Fruit fly (Drosophila melanogaster): ENCODE data around the gene enc.
A peak's percentile ranks its signal among the peaks of the same experiment; 100 is the strongest.

- TF ChIP-seq pan (optimal IDR thresholded peaks at IDR 0.05) (no peak), CG9705 (GFP tag; optimal IDR thresholded peaks at IDR 0.05) (no peak), lola (GFP tag; optimal IDR thresholded peaks at IDR 0.05) (no peak), woc (GFP tag; optimal IDR thresholded peaks at IDR 0.05) (no peak), Myc (optimal IDR thresholded peaks at IDR 0.05) (peak; percentile 4), psq (GFP tag; optimal IDR thresholded peaks at IDR 0.05) (peak; percentile 78), Sp1 (GFP tag; optimal IDR thresholded peaks at IDR 0.05) (no peak), h (GFP tag; optimal IDR thresholded peaks at IDR 0.05) (no peak), Vsx2 (GFP tag; optimal IDR thresholded peaks at IDR 0.05; ENCODE audit: partially characterized antibody) (no peak), sv (GFP tag; optimal IDR thresholded peaks at IDR 0.05) (no peak), N (GFP tag; optimal IDR thresholded peaks at IDR 0.05) (no peak), usp (GFP tag; optimal IDR thresholded peaks at IDR 0.05) (no peak), dl (GFP tag; optimal IDR thresholded peaks at IDR 0.05; ENCODE audit: insufficient read depth in 1 of 2, partially characterized antibody in 2 of 2) (no peak), Jra (GFP tag; optimal IDR thresholded peaks at IDR 0.05) (no peak)
These were observed 7.4 kb upstream of the enc start, which contains the start of the genes CG32263 and PIG-B for dm6 chr3L:3811089-3811488.
